Worm (Caenorhabditis elegans) whole organism, late embryonic: Measurements from ENCODE around the gene spsb-1.

ENCODE experiments used
- C08G9.2 ChIP-seq: sonication (generic microtip); optimal IDR thresholded peaks from 2 replicates; lab custom pipeline; 2016; ENCODE audit warnings: mild to moderate bottlenecking, missing genetic modification characterization, moderate library complexity, missing compliant biosample characterization
- F13H6.1 ChIP-seq: sonication (generic microtip); optimal IDR thresholded peaks from 2 replicates; lab custom pipeline; 2016; ENCODE audit warnings: missing genetic modification characterization, missing compliant biosample characterization
- K09A11.1 ChIP-seq: sonication (generic microtip); optimal IDR thresholded peaks from 2 replicates; lab custom pipeline; 2017; ENCODE audit warnings: antibody characterized with exemption, mild to moderate bottlenecking, missing genetic modification characterization, missing compliant biosample characterization; ENCODE audit not compliant: insufficient read depth
- T23F11.4 ChIP-seq: fragments of 200-800 bp; sonication (Bioruptor generic); optimal IDR thresholded peaks from 2 replicates; lab custom pipeline; 2018; ENCODE audit warnings: mild to moderate bottlenecking, missing genetic modification characterization, missing compliant biosample characterization
- Y22D7AL.16 ChIP-seq: sonication (generic microtip); optimal IDR thresholded peaks from 2 replicates; lab custom pipeline; 2016; ENCODE audit warnings: missing genetic modification characterization, missing compliant biosample characterization
- ahr-1 ChIP-seq: sonication (generic microtip); optimal IDR thresholded peaks from 2 replicates; lab custom pipeline; 2016; ENCODE audit warnings: missing genetic modification characterization, missing compliant biosample characterization
- ceh-18 ChIP-seq: sonication (generic microtip); optimal IDR thresholded peaks from 2 replicates; lab custom pipeline; 2016; ENCODE audit warnings: missing genetic modification characterization, missing compliant biosample characterization
- ceh-19 ChIP-seq: fragments of 200-800 bp; sonication (Bioruptor generic); optimal IDR thresholded peaks from 2 replicates; lab custom pipeline; 2018; ENCODE audit warnings: mild to moderate bottlenecking, missing genetic modification characterization, missing compliant biosample characterization
- ceh-2 ChIP-seq: sonication (generic microtip); optimal IDR thresholded peaks from 2 replicates; lab custom pipeline; 2016; ENCODE audit warnings: missing genotype, missing genetic modification characterization, missing compliant biosample characterization
- ceh-24 ChIP-seq: sonication (generic microtip); optimal IDR thresholded peaks from 2 replicates; lab custom pipeline; 2016; ENCODE audit warnings: mild to moderate bottlenecking, missing genetic modification characterization, missing compliant biosample characterization
- ceh-30 ChIP-seq: fragments of 150-350 bp; optimal IDR thresholded peaks from 2 replicates; lab custom pipeline; 2014; ENCODE audit warnings: missing biosample characterization, missing genetic modification characterization
- ceh-31 ChIP-seq: sonication (generic microtip); optimal IDR thresholded peaks from 2 replicates; lab custom pipeline; 2016; ENCODE audit warnings: missing genetic modification characterization, missing compliant biosample characterization
- ceh-45 ChIP-seq: fragments of 200-800 bp; sonication (Bioruptor generic); IDR thresholded peaks from 2 replicates; pipeline ENCODE4 v1.3.6; 2022; ENCODE audit warnings: missing genetic modification reagents, missing genetic modification characterization, missing compliant biosample characterization
- ceh-6 ChIP-seq: fragments of 200-800 bp; sonication (Bioruptor generic); optimal IDR thresholded peaks from 2 replicates; lab custom pipeline; 2018; ENCODE audit warnings: mild to moderate bottlenecking, missing genetic modification characterization, missing compliant biosample characterization
- ceh-9 ChIP-seq: sonication (generic microtip); optimal IDR thresholded peaks from 2 replicates; lab custom pipeline; 2016; ENCODE audit warnings: mild to moderate bottlenecking, missing genetic modification characterization, inconsistent platforms, missing compliant biosample characterization
- dmd-4 ChIP-seq: sonication (generic microtip); optimal IDR thresholded peaks from 2 replicates; lab custom pipeline; 2016; ENCODE audit warnings: borderline replicate concordance, missing genetic modification characterization, missing compliant biosample characterization
- dve-1 ChIP-seq: sonication (generic microtip); optimal IDR thresholded peaks from 2 replicates; lab custom pipeline; 2017; ENCODE audit warnings: antibody characterized with exemption, mild to moderate bottlenecking, missing genetic modification characterization, missing compliant biosample characterization
- elt-2 ChIP-seq: sonication (generic microtip); optimal IDR thresholded peaks from 2 replicates; lab custom pipeline; 2016; ENCODE audit warnings: missing genetic modification reagents, missing genetic modification characterization, missing compliant biosample characterization
- elt-4 ChIP-seq: sonication (generic microtip); optimal IDR thresholded peaks from 2 replicates; lab custom pipeline; 2016; ENCODE audit warnings: missing genetic modification characterization, missing compliant biosample characterization
- ets-4 ChIP-seq: sonication (generic microtip); optimal IDR thresholded peaks from 2 replicates; lab custom pipeline; 2016; ENCODE audit warnings: missing genetic modification characterization, missing compliant biosample characterization
- eyg-1 ChIP-seq: sonication (generic microtip); optimal IDR thresholded peaks from 2 replicates; lab custom pipeline; 2016; ENCODE audit warnings: missing genotype, missing genetic modification characterization, missing compliant biosample characterization
- fax-1 ChIP-seq: sonication (generic microtip); optimal IDR thresholded peaks from 2 replicates; lab custom pipeline; 2016; ENCODE audit warnings: missing genotype, missing genetic modification characterization, missing compliant biosample characterization
- fkh-10 ChIP-seq: fragments of 150-350 bp; optimal IDR thresholded peaks from 2 replicates; lab custom pipeline; 2014; ENCODE audit warnings: missing biosample characterization, missing genetic modification reagents, missing genetic modification characterization
- fkh-6 ChIP-seq: sonication (generic microtip); optimal IDR thresholded peaks from 2 replicates; lab custom pipeline; 2016; ENCODE audit warnings: missing genetic modification characterization, missing compliant biosample characterization
- gmeb-2 ChIP-seq: sonication (generic microtip); optimal IDR thresholded peaks from 2 replicates; lab custom pipeline; 2016; ENCODE audit warnings: missing genetic modification characterization, inconsistent platforms, missing compliant biosample characterization
- hlh-13 ChIP-seq: fragments of 200-800 bp; sonication (Bioruptor generic); optimal IDR thresholded peaks from 2 replicates; lab custom pipeline; 2018; ENCODE audit warnings: mild to moderate bottlenecking, missing genetic modification characterization, missing compliant biosample characterization
- hlh-15 ChIP-seq: sonication (generic microtip); optimal IDR thresholded peaks from 2 replicates; lab custom pipeline; 2016; ENCODE audit warnings: missing genetic modification characterization, missing compliant biosample characterization
- hlh-30 ChIP-seq: sonication (generic microtip); optimal IDR thresholded peaks from 2 replicates; lab custom pipeline; 2017; ENCODE audit warnings: antibody characterized with exemption, missing genetic modification characterization, missing compliant biosample characterization; ENCODE audit not compliant: insufficient read depth
- hlh-6 ChIP-seq: sonication (generic microtip); optimal IDR thresholded peaks from 2 replicates; lab custom pipeline; 2016; ENCODE audit warnings: missing genotype, missing genetic modification characterization, missing compliant biosample characterization
- hlh-8 ChIP-seq: sonication (generic microtip); optimal IDR thresholded peaks from 2 replicates; lab custom pipeline; 2016; ENCODE audit warnings: missing genotype, missing genetic modification characterization, missing compliant biosample characterization
- lin-11 ChIP-seq: fragments of 200-800 bp; sonication (Bioruptor generic); optimal IDR thresholded peaks from 2 replicates; lab custom pipeline; 2018; ENCODE audit warnings: mild to moderate bottlenecking, missing genetic modification characterization, missing compliant biosample characterization
- madf-2 ChIP-seq: sonication (generic microtip); optimal IDR thresholded peaks from 2 replicates; lab custom pipeline; 2017; ENCODE audit warnings: missing genetic modification characterization, missing compliant biosample characterization
- mec-3 ChIP-seq: sonication (generic microtip); optimal IDR thresholded peaks from 2 replicates; lab custom pipeline; 2016; ENCODE audit warnings: borderline replicate concordance, missing genetic modification characterization, missing compliant biosample characterization
- nfya-1 ChIP-seq: sonication (generic microtip); optimal IDR thresholded peaks from 2 replicates; lab custom pipeline; 2017; ENCODE audit warnings: missing genetic modification characterization, mild to moderate bottlenecking, missing compliant biosample characterization, antibody characterized with exemption, moderate library complexity
- nhr-11 ChIP-seq: fragments of 150-350 bp; optimal IDR thresholded peaks from 2 replicates; lab custom pipeline; 2014; ENCODE audit warnings: missing biosample characterization, missing genetic modification characterization
- npax-4 ChIP-seq: sonication (generic microtip); optimal IDR thresholded peaks from 2 replicates; lab custom pipeline; 2016; ENCODE audit warnings: missing genetic modification characterization, missing compliant biosample characterization
- odd-2 ChIP-seq: sonication (generic microtip); optimal IDR thresholded peaks from 2 replicates; lab custom pipeline; 2017; ENCODE audit warnings: antibody characterized with exemption, mild to moderate bottlenecking, missing genetic modification characterization, missing compliant biosample characterization
- pag-3 ChIP-seq: sonication (generic microtip); optimal IDR thresholded peaks from 2 replicates; lab custom pipeline; 2016; ENCODE audit warnings: missing compliant biosample characterization, missing genetic modification characterization, borderline replicate concordance
- pat-9 ChIP-seq: fragments of 200-800 bp; sonication (Bioruptor generic); optimal IDR thresholded peaks from 2 replicates; lab custom pipeline; 2018; ENCODE audit warnings: mild to moderate bottlenecking, missing genetic modification characterization, moderate library complexity, missing compliant biosample characterization
- pha-2 ChIP-seq: sonication (generic microtip); optimal IDR thresholded peaks from 2 replicates; lab custom pipeline; 2017; ENCODE audit warnings: mild to moderate bottlenecking, missing genetic modification characterization, missing compliant biosample characterization
- pha-4 ChIP-seq: fragments of 150-350 bp; optimal IDR thresholded peaks from 2 replicates; lab custom pipeline; 2018; ENCODE audit warnings: missing biosample characterization, missing genetic modification reagents, missing genetic modification characterization
- pqm-1 ChIP-seq: sonication (generic microtip); optimal IDR thresholded peaks from 2 replicates; lab custom pipeline; 2016; ENCODE audit warnings: missing genetic modification characterization, missing compliant biosample characterization
- pros-1 ChIP-seq: fragments of 150-350 bp; optimal IDR thresholded peaks from 2 replicates; lab custom pipeline; 2014; ENCODE audit warnings: missing biosample characterization, missing genetic modification reagents, missing genetic modification characterization
- ref-2 ChIP-seq: sonication (generic microtip); optimal IDR thresholded peaks from 2 replicates; lab custom pipeline; 2016; ENCODE audit warnings: missing genetic modification characterization, missing compliant biosample characterization
- rnt-1 ChIP-seq: sonication (generic microtip); optimal IDR thresholded peaks from 2 replicates; lab custom pipeline; 2016; ENCODE audit warnings: missing genetic modification characterization, missing compliant biosample characterization
- sdc-2 ChIP-seq: sonication (generic microtip); optimal IDR thresholded peaks from 2 replicates; lab custom pipeline; 2016; ENCODE audit warnings: missing genotype, missing genetic modification characterization, missing compliant biosample characterization
- tbx-2 ChIP-seq: sonication (generic microtip); optimal IDR thresholded peaks from 2 replicates; lab custom pipeline; 2016; ENCODE audit warnings: missing genetic modification characterization, missing compliant biosample characterization
- tbx-7 ChIP-seq: sonication (generic microtip); optimal IDR thresholded peaks from 2 replicates; lab custom pipeline; 2016; ENCODE audit warnings: missing genotype, missing genetic modification characterization, missing compliant biosample characterization
- ttx-3 ChIP-seq: sonication (generic microtip); optimal IDR thresholded peaks from 2 replicates; lab custom pipeline; 2016; ENCODE audit warnings: missing genetic modification reagents, missing genetic modification characterization, missing compliant biosample characterization
- unc-3 ChIP-seq, 2 experiments: fragments of 200-800 bp in 1 of 2; sonication (Bioruptor generic) in 1 of 2; sonication (generic microtip) in 1 of 2; conservative IDR thresholded peaks in 1 of 2; optimal IDR thresholded peaks in 1 of 2; 2 replicates each; pipeline versions ENCODE4 v1.3.6 to Lab custom; 2016 to 2022; ENCODE audit warnings: missing compliant biosample characterization in 2 of 2, missing genetic modification characterization in 2 of 2, missing genetic modification reagents in 1 of 2
- unc-55 ChIP-seq: sonication (generic microtip); optimal IDR thresholded peaks from 2 replicates; lab custom pipeline; 2017; ENCODE audit warnings: missing biosample characterization, missing genetic modification reagents, missing genetic modification characterization
- unc-86 ChIP-seq: sonication (generic microtip); optimal IDR thresholded peaks from 2 replicates; lab custom pipeline; 2016; ENCODE audit warnings: missing genetic modification characterization, missing compliant biosample characterization
- zip-5 ChIP-seq: sonication (generic microtip); optimal IDR thresholded peaks from 2 replicates; lab custom pipeline; 2016; ENCODE audit warnings: missing genetic modification characterization, missing compliant biosample characterization

spsb-1 gene

DNA sequence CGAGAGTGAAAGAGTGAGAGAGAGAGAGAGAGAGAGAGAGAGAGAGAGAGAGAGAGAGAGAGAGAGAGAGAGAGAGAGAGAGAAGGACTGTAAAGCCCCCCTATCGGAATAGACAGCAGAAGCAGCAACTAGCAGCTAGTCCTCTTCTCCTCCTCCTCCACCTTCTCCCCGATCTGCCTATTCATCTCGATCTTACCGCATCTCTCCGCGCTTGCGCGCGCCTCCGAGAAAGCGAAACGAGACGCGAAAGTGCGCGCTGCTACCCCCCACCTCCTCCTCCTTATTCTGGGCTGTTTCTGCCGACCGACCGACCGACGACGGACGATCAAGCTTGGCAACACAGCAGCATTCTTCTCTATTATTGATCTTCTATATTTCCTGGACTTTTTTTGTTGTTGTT is 21.4 kb downstream of the spsb-1 start:
- TF ChIP-seq unc-86 (tag; lab: Kevin White, UChicago) (no peak), tbx-2 (tag; lab: Kevin White, UChicago) (no peak), hlh-8 (tag; lab: Kevin White, UChicago) (no peak), Y22D7AL.16 (tag; lab: Kevin White, UChicago) (no peak), ref-2 (tag; lab: Kevin White, UChicago) (no peak), ahr-1 (tag; lab: Kevin White, UChicago) (no peak), T23F11.4 (peak; percentile 13), unc-3 (GFP tag; conservative IDR thresholded peaks at IDR 0.05; lab: Robert Waterston, UW) (no peak), unc-3 (tag; optimal IDR thresholded peaks at IDR 0.05; lab: Kevin White, UChicago) (no peak), nhr-11 (tag; lab: Kevin White, UChicago) (no peak), pqm-1 (no peak), pat-9 (tag; lab: Kevin White, UChicago) (no peak), hlh-15 (no peak), nfya-1 (tag; lab: Kevin White, UChicago) (peak; percentile 7), C08G9.2 (tag; lab: Kevin White, UChicago) (no peak), unc-55 (no peak), pha-4 (tag; lab: Kevin White, UChicago) (no peak), hlh-30 (no peak), ceh-30 (tag; lab: Kevin White, UChicago) (no peak), odd-2 (tag; lab: Kevin White, UChicago) (no peak), ets-4 (peak; percentile 24), pros-1 (tag; lab: Kevin White, UChicago) (no peak), rnt-1 (tag; lab: Kevin White, UChicago) (peak; percentile 51), elt-4 (no peak), ceh-18 (tag; lab: Kevin White, UChicago) (no peak), ceh-9 (tag; lab: Kevin White, UChicago) (no peak), ceh-45 (no peak), ceh-2 (no peak), dve-1 (tag; lab: Kevin White, UChicago) (peak; percentile 22), fkh-6 (no peak), zip-5 (no peak), ttx-3 (no peak), hlh-13 (no peak), sdc-2 (no peak), hlh-6 (tag; lab: Kevin White, UChicago) (no peak), mec-3 (tag; lab: Kevin White, UChicago) (no peak), fkh-10 (GFP tag; lab: Kevin White, UChicago) (no peak), ceh-31 (tag; lab: Kevin White, UChicago) (peak; percentile 27), pag-3 (tag; lab: Kevin White, UChicago) (no peak), tbx-7 (no peak), pha-2 (tag; lab: Kevin White, UChicago) (no peak), dmd-4 (tag; lab: Kevin White, UChicago) (no peak), gmeb-2 (tag; lab: Kevin White, UChicago) (peak; percentile 28), ceh-6 (GFP tag; lab: Kevin White, UChicago) (no peak), lin-11 (tag; lab: Kevin White, UChicago) (no peak), eyg-1 (tag; lab: Kevin White, UChicago) (no peak), ceh-19 (GFP tag; lab: Kevin White, UChicago) (no peak), elt-2 (no peak), F13H6.1 (peak; percentile 11), K09A11.1 (tag; lab: Kevin White, UChicago) (no peak), ceh-24 (tag; lab: Kevin White, UChicago) (no peak), madf-2 (tag; lab: Kevin White, UChicago) (peak; percentile 22), fax-1 (tag; lab: Kevin White, UChicago) (no peak), npax-4 (tag; lab: Kevin White, UChicago) (no peak)
